Worm (Caenorhabditis elegans): ENCODE measurements around the gene ska-3.

Gene ska-3

ce11 chrIII:5697963-5698730 lies 19.3 kb upstream of the ska-3 start, which contains the start of the genes lgg-3 and rgs-5 (continued):
- TF ChIP-seq R02D3.7 (tag; optimal IDR thresholded peaks at IDR 0.05) (no peak), nhr-11 (tag; optimal IDR thresholded peaks at IDR 0.05) (no peak), nhr-25 (tag; optimal IDR thresholded peaks at IDR 0.05) (no peak), sma-3 (GFP tag; optimal IDR thresholded peaks at IDR 0.05) (no peak), lin-13 (GFP tag; optimal IDR thresholded peaks at IDR 0.05) (peak; percentile 50), Y55F3AM.14 (GFP tag; optimal IDR thresholded peaks at IDR 0.05) (no peak), mbf-1 (tag; optimal IDR thresholded peaks at IDR 0.05) (no peak), gmeb-1 (tag; optimal IDR thresholded peaks at IDR 0.05) (no peak), dmd-4 (tag; optimal IDR thresholded peaks at IDR 0.05) (no peak), unc-62 (GFP tag; optimal IDR thresholded peaks at IDR 0.05) (no peak), nhr-12 (tag; optimal IDR thresholded peaks at IDR 0.05) (no peak), ama-1 (optimal IDR thresholded peaks at IDR 0.05) (no peak)

- TF ChIP-seq nhr-21 (tag; optimal IDR thresholded peaks at IDR 0.05) = no peak
- no peak for TF ChIP-seq ztf-11 (tag; optimal IDR thresholded peaks at IDR 0.05)
- TF ChIP-seq lin-39 (tag; optimal IDR thresholded peaks at IDR 0.05) = no peak
- no peak for TF ChIP-seq nhr-77 (tag; optimal IDR thresholded peaks at IDR 0.05)
- TF ChIP-seq egl-27 (tag; optimal IDR thresholded peaks at IDR 0.05) = no peak
- no peak for TF ChIP-seq peb-1 (tag; optimal IDR thresholded peaks at IDR 0.05)
- no peak for TF ChIP-seq crh-2 (tag; optimal IDR thresholded peaks at IDR 0.05)
- no peak for TF ChIP-seq F13H6.1 (tag; optimal IDR thresholded peaks at IDR 0.05)
- TF ChIP-seq nhr-23 (tag; optimal IDR thresholded peaks at IDR 0.05) = no peak
- TF ChIP-seq ama-1 (optimal IDR thresholded peaks at IDR 0.05) = no peak
- no peak for TF ChIP-seq nhr-12 (tag; optimal IDR thresholded peaks at IDR 0.05)
- no peak for TF ChIP-seq unc-62 (GFP tag; optimal IDR thresholded peaks at IDR 0.05)
- no peak for TF ChIP-seq alr-1 (tag; optimal IDR thresholded peaks at IDR 0.05)
- no peak for TF ChIP-seq nhr-10 (tag; optimal IDR thresholded peaks at IDR 0.05)
- no peak for TF ChIP-seq C34F6.9 (tag; optimal IDR thresholded peaks at IDR 0.05)
- no peak for TF ChIP-seq unc-55 (GFP tag; optimal IDR thresholded peaks at IDR 0.05)
Measured at ce11 chrIII:5697266-5697665, 18.5 kb upstream of the ska-3 start, which contains the start of gene B0336.7. Gene B0336.7 (minus strand): TSS chrIII:5697366.

ce11 chrIII:5693736-5694135 lies 14.9 kb upstream of the ska-3 start, which contains the start of gene B0336.13:
Gene B0336.13 (plus strand): TSS chrIII:5694036.
- TF ChIP-seq alr-1 (tag; optimal IDR thresholded peaks at IDR 0.05) (no peak), elt-3 (tag; optimal IDR thresholded peaks at IDR 0.05) (no peak), Y55F3AM.14 (GFP tag; optimal IDR thresholded peaks at IDR 0.05) (no peak), nhr-6 (tag; optimal IDR thresholded peaks at IDR 0.05) (no peak), lin-13 (GFP tag; optimal IDR thresholded peaks at IDR 0.05) (no peak)

- TF ChIP-seq skn-1 (tag; optimal IDR thresholded peaks at IDR 0.05) = no peak
- no peak for TF ChIP-seq Y55F3AM.14 (GFP tag; optimal IDR thresholded peaks at IDR 0.05)
- peak; percentile 6 for TF ChIP-seq nhr-129 (tag; optimal IDR thresholded peaks at IDR 0.05)
- TF ChIP-seq ama-1 (optimal IDR thresholded peaks at IDR 0.05) = no peak
- no peak for TF ChIP-seq lin-13 (GFP tag; optimal IDR thresholded peaks at IDR 0.05)
- peak in 1 of 2 experiments; percentile 30 for TF ChIP-seq lsy-2 (tag; optimal IDR thresholded peaks at IDR 0.05)
- peak; percentile 59 for TF ChIP-seq unc-55 (GFP tag; optimal IDR thresholded peaks at IDR 0.05)
- TF ChIP-seq C34F6.9 (tag; optimal IDR thresholded peaks at IDR 0.05) = peak; percentile 27
- no peak for TF ChIP-seq ceh-16 (tag; optimal IDR thresholded peaks at IDR 0.05)
- TF ChIP-seq elt-1 (tag; optimal IDR thresholded peaks at IDR 0.05) = no peak
- peak; percentile 14 for TF ChIP-seq lin-11 (tag; optimal IDR thresholded peaks at IDR 0.05)
- no peak for TF ChIP-seq nhr-21 (tag; optimal IDR thresholded peaks at IDR 0.05)
Measured at ce11 chrIII:5692690-5693089, 13.9 kb upstream of the ska-3 start, which contains the start of the genes abi-1 and arle-14. Gene abi-1 (minus strand): TSS chrIII:5692740. Gene arle-14 (plus strand): TSS chrIII:5692906.

- TF ChIP-seq unc-62 (GFP tag; optimal IDR thresholded peaks at IDR 0.05) (no peak), F13H6.1 (tag; optimal IDR thresholded peaks at IDR 0.05) (no peak), nhr-10 (tag; optimal IDR thresholded peaks at IDR 0.05) (no peak), nhr-6 (tag; optimal IDR thresholded peaks at IDR 0.05) (no peak), lin-13 (GFP tag; optimal IDR thresholded peaks at IDR 0.05) (no peak), mbf-1 (tag; optimal IDR thresholded peaks at IDR 0.05) (no peak), gmeb-1 (tag; optimal IDR thresholded peaks at IDR 0.05) (no peak), crh-2 (tag; optimal IDR thresholded peaks at IDR 0.05) (no peak), lin-39 (tag; optimal IDR thresholded peaks at IDR 0.05) (no peak), peb-1 (tag; optimal IDR thresholded peaks at IDR 0.05) (no peak), nhr-129 (tag; optimal IDR thresholded peaks at IDR 0.05) (no peak), lin-11 (tag; optimal IDR thresholded peaks at IDR 0.05) (no peak), ceh-82 (tag; optimal IDR thresholded peaks at IDR 0.05) (no peak), lsy-2 (tag; optimal IDR thresholded peaks at IDR 0.05) (no peak), ceh-16 (tag; optimal IDR thresholded peaks at IDR 0.05) (no peak), unc-55 (GFP tag; optimal IDR thresholded peaks at IDR 0.05) (no peak), elt-1 (tag; optimal IDR thresholded peaks at IDR 0.05) (no peak)
Measured at ce11 chrIII:5691826-5692225, 13.0 kb upstream of the ska-3 start.

All from whole organism, L2 larva.